Worm (Caenorhabditis elegans) whole organism, L4 larva: ENCODE data around the gene clec-171.

Experiments
- R02D3.7 ChIP-seq: fragments of 150-350 bp; sonication (generic microtip); optimal IDR thresholded peaks from 3 replicates; lab custom pipeline; 2014; ENCODE audit warnings: missing biosample characterization, missing genetic modification characterization
- Y48G9A.11 ChIP-seq: fragments of 200-800 bp; sonication (Bioruptor generic); IDR thresholded peaks from 2 replicates; pipeline ENCODE4 v1.3.6; 2022; ENCODE audit warnings: missing genetic modification reagents, missing genetic modification characterization, missing compliant biosample characterization
- ZK337.2 ChIP-seq: fragments of 200-800 bp; sonication (Bioruptor generic); IDR thresholded peaks from 2 replicates; pipeline ENCODE4 v1.3.6; 2022; ENCODE audit warnings: missing genetic modification reagents, missing genetic modification characterization, missing compliant biosample characterization
- ZK546.5 ChIP-seq, 2 experiments: sonication (generic microtip); optimal IDR thresholded peaks; 2 replicates each; lab custom pipeline; 2017; ENCODE audit warnings: missing biosample characterization in 2 of 2, missing genetic modification characterization in 2 of 2
- aha-1 ChIP-seq: fragments of 150-350 bp; peaks from one replicate; lab custom pipeline; 2014; ENCODE audit warnings: missing biosample characterization, missing genetic modification characterization
- ceh-20 ChIP-seq: fragments of 200-800 bp; sonication (Bioruptor generic); IDR thresholded peaks from 2 replicates; pipeline ENCODE4 v1.3.6; 2022; ENCODE audit warnings: missing genetic modification reagents, missing genetic modification characterization, missing compliant biosample characterization
- ceh-62 ChIP-seq: sonication (generic microtip); optimal IDR thresholded peaks from 2 replicates; lab custom pipeline; 2017; ENCODE audit warnings: missing biosample characterization, missing genetic modification characterization
- ceh-82 ChIP-seq: sonication (generic microtip); optimal IDR thresholded peaks from 2 replicates; lab custom pipeline; 2017; ENCODE audit warnings: missing biosample characterization, missing genetic modification characterization
- ces-1 ChIP-seq: fragments of 150-350 bp; sonication (generic microtip); optimal IDR thresholded peaks from 4 replicates; lab custom pipeline; 2014; ENCODE audit warnings: missing biosample characterization, missing genetic modification reagents, missing genetic modification characterization
- ctbp-1 ChIP-seq: fragments of 200-800 bp; sonication (Bioruptor generic); IDR thresholded peaks from 2 replicates; pipeline ENCODE4 v1.3.6; 2022; ENCODE audit warnings: missing genetic modification reagents, missing genetic modification characterization, missing compliant biosample characterization
- daf-12 ChIP-seq: fragments of 150-350 bp; optimal IDR thresholded peaks from 2 replicates; lab custom pipeline; 2014; ENCODE audit warnings: missing biosample characterization, missing genetic modification reagents, missing genetic modification characterization
- daf-16 ChIP-seq, 3 experiments: sonication (generic microtip); optimal IDR thresholded peaks; 2 replicates each; lab custom pipeline; 2016 to 2017; ENCODE audit warnings: missing genetic modification characterization in 3 of 3, missing genetic modification reagents in 3 of 3, mild to moderate bottlenecking in 2 of 3, missing compliant biosample characterization in 2 of 3, missing biosample characterization in 1 of 3, moderate library complexity in 1 of 3
- dmd-6 ChIP-seq: fragments of 200-800 bp; sonication (Bioruptor generic); IDR thresholded peaks from 2 replicates; pipeline ENCODE4 v1.3.6; 2022; ENCODE audit warnings: missing genetic modification reagents, missing genetic modification characterization, missing compliant biosample characterization
- dmd-9 ChIP-seq: fragments of 200-800 bp; sonication (Bioruptor generic); IDR thresholded peaks from 2 replicates; pipeline ENCODE4 v1.3.6; 2022; ENCODE audit warnings: missing genetic modification reagents, missing genetic modification characterization, missing compliant biosample characterization
- duxl-1 ChIP-seq: sonication (generic microtip); optimal IDR thresholded peaks from 2 replicates; lab custom pipeline; 2016; ENCODE audit warnings: mild to moderate bottlenecking, missing genetic modification characterization, moderate library complexity, missing compliant biosample characterization; ENCODE audit not compliant: poor library complexity
- dve-1 ChIP-seq: sonication (generic microtip); optimal IDR thresholded peaks from 2 replicates; lab custom pipeline; 2017; ENCODE audit warnings: antibody characterized with exemption, mild to moderate bottlenecking, missing genetic modification characterization, missing compliant biosample characterization; ENCODE audit not compliant: insufficient read depth
- hlh-11 ChIP-seq: fragments of 200-800 bp; sonication (Bioruptor generic); optimal IDR thresholded peaks from 2 replicates; lab custom pipeline; 2018; ENCODE audit warnings: mild to moderate bottlenecking, missing genetic modification characterization, missing compliant biosample characterization
- hlh-30 ChIP-seq: sonication (generic microtip); optimal IDR thresholded peaks from 2 replicates; lab custom pipeline; 2017; ENCODE audit warnings: antibody characterized with exemption, mild to moderate bottlenecking, missing genetic modification characterization, missing compliant biosample characterization; ENCODE audit not compliant: insufficient read depth
- hmg-1.1 ChIP-seq: fragments of 200-800 bp; sonication (Bioruptor generic); IDR thresholded peaks from 2 replicates; pipeline ENCODE4 v1.3.6; 2022; ENCODE audit warnings: missing genetic modification reagents, missing genetic modification characterization, missing compliant biosample characterization
- jun-1 ChIP-seq: fragments of 150-350 bp; optimal IDR thresholded peaks from 2 replicates; lab custom pipeline; 2014; ENCODE audit warnings: missing biosample characterization, missing genetic modification reagents, missing genetic modification characterization
- lin-1 ChIP-seq: fragments of 200-800 bp; sonication (Bioruptor generic); IDR thresholded peaks from 2 replicates; pipeline ENCODE4 v1.3.6; 2022; ENCODE audit warnings: missing genetic modification reagents, missing genetic modification characterization, missing compliant biosample characterization
- lin-13 ChIP-seq: fragments of 150-350 bp; optimal IDR thresholded peaks from 2 replicates; lab custom pipeline; 2014; ENCODE audit warnings: missing biosample characterization, missing genetic modification reagents, missing genetic modification characterization
- lsy-2 ChIP-seq, 2 experiments: fragments of 150-350 bp in 1 of 2; sonication (generic microtip) in 1 of 2; optimal IDR thresholded peaks; 2 replicates each; lab custom pipeline; 2014 to 2017; ENCODE audit warnings: missing biosample characterization in 2 of 2, missing genetic modification characterization in 2 of 2
- madf-5 ChIP-seq, 2 experiments: fragments of 200-800 bp; sonication (Bioruptor generic); IDR thresholded peaks; 2 replicates each; pipeline ENCODE4 v1.3.6; 2022; ENCODE audit warnings: missing compliant biosample characterization in 2 of 2, missing genetic modification characterization in 2 of 2
- mdl-1 ChIP-seq, 2 experiments: fragments of 150-350 bp in 1 of 2; sonication (generic microtip) in 1 of 2; optimal IDR thresholded peaks; 2 replicates each; lab custom pipeline; 2014 to 2017; ENCODE audit warnings: missing biosample characterization in 2 of 2, missing genetic modification characterization in 2 of 2
- mep-1 ChIP-seq: fragments of 150-350 bp; sonication (generic microtip); optimal IDR thresholded peaks from 3 replicates; lab custom pipeline; 2014; ENCODE audit warnings: missing biosample characterization, missing genetic modification characterization
- mes-2 ChIP-seq: sonication (generic microtip); optimal IDR thresholded peaks from 2 replicates; lab custom pipeline; 2016; ENCODE audit warnings: missing genotype, mild to moderate bottlenecking, missing genetic modification characterization, missing compliant biosample characterization; ENCODE audit not compliant: poor library complexity, severe bottlenecking
- mxl-2 ChIP-seq: fragments of 200-800 bp; sonication (Bioruptor generic); conservative IDR thresholded peaks from 2 replicates; pipeline ENCODE4 v1.3.6; 2022; ENCODE audit warnings: missing genetic modification reagents, missing genetic modification characterization, missing compliant biosample characterization
- mxl-3 ChIP-seq: fragments of 200-800 bp; sonication (Bioruptor generic); optimal IDR thresholded peaks from 2 replicates; lab custom pipeline; 2018; ENCODE audit warnings: mild to moderate bottlenecking, missing genetic modification characterization, missing compliant biosample characterization
- nhr-102 ChIP-seq: sonication (generic microtip); optimal IDR thresholded peaks from 2 replicates; lab custom pipeline; 2016; ENCODE audit warnings: mild to moderate bottlenecking, missing genetic modification characterization, moderate library complexity, missing compliant biosample characterization
- nhr-11 ChIP-seq: fragments of 150-350 bp; optimal IDR thresholded peaks from 2 replicates; lab custom pipeline; 2014; ENCODE audit warnings: missing biosample characterization, missing genetic modification characterization
- nhr-111 ChIP-seq: fragments of 200-800 bp; sonication (Bioruptor generic); optimal IDR thresholded peaks from 2 replicates; lab custom pipeline; 2018; ENCODE audit warnings: mild to moderate bottlenecking, missing genetic modification characterization, missing compliant biosample characterization
- nhr-237 ChIP-seq: sonication (generic microtip); optimal IDR thresholded peaks from 2 replicates; lab custom pipeline; 2017; ENCODE audit warnings: missing biosample characterization, missing genetic modification characterization
- nhr-28 ChIP-seq: fragments of 150-350 bp; optimal IDR thresholded peaks from 2 replicates; lab custom pipeline; 2014; ENCODE audit warnings: missing biosample characterization, missing genetic modification characterization
- nhr-42 ChIP-seq: fragments of 200-800 bp; sonication (Bioruptor generic); IDR thresholded peaks from 2 replicates; pipeline ENCODE4 v1.3.6; 2022; ENCODE audit warnings: missing genetic modification characterization, missing compliant biosample characterization
- nhr-76 ChIP-seq: fragments of 150-350 bp; optimal IDR thresholded peaks from 2 replicates; lab custom pipeline; 2014; ENCODE audit warnings: missing biosample characterization, missing genetic modification characterization
- nhr-77 ChIP-seq: fragments of 150-350 bp; optimal IDR thresholded peaks from 2 replicates; lab custom pipeline; 2014; ENCODE audit warnings: missing biosample characterization, missing genetic modification characterization
- rbr-2 ChIP-seq: sonication (generic microtip); optimal IDR thresholded peaks from 2 replicates; lab custom pipeline; 2016; ENCODE audit warnings: missing genotype, missing genetic modification characterization, missing compliant biosample characterization
- sdz-12 ChIP-seq: fragments of 200-800 bp; sonication (Bioruptor generic); optimal IDR thresholded peaks from 2 replicates; lab custom pipeline; 2018; ENCODE audit warnings: mild to moderate bottlenecking, missing genetic modification characterization, missing compliant biosample characterization
- snpc-4 ChIP-seq: fragments of 150-350 bp; optimal IDR thresholded peaks from 2 replicates; lab custom pipeline; 2014; ENCODE audit warnings: missing biosample characterization, missing genetic modification characterization
- spr-1 ChIP-seq: sonication (generic microtip); optimal IDR thresholded peaks from 2 replicates; lab custom pipeline; 2016; ENCODE audit warnings: mild to moderate bottlenecking, missing genetic modification characterization, missing compliant biosample characterization
- tra-1 ChIP-seq: fragments of 200-800 bp; sonication (Bioruptor generic); IDR thresholded peaks from 2 replicates; pipeline ENCODE4 v1.3.6; 2022; ENCODE audit warnings: missing genetic modification reagents, missing genetic modification characterization, missing compliant biosample characterization
- zfp-2 ChIP-seq: sonication (generic microtip); optimal IDR thresholded peaks from 2 replicates; lab custom pipeline; 2016; ENCODE audit warnings: mild to moderate bottlenecking, missing genetic modification characterization, missing compliant biosample characterization
- zfp-3 ChIP-seq: fragments of 200-800 bp; sonication (Bioruptor generic); conservative IDR thresholded peaks from 2 replicates; pipeline ENCODE4 v1.3.6; 2022; ENCODE audit warnings: missing genetic modification reagents, missing genetic modification characterization, missing compliant biosample characterization
- zip-11 ChIP-seq: fragments of 200-800 bp; sonication (Bioruptor generic); IDR thresholded peaks from 2 replicates; pipeline ENCODE4 v1.3.6; 2022; ENCODE audit warnings: missing genetic modification characterization, missing compliant biosample characterization

The clec-171 gene

ce11 chrIV:1389599-1389998, 37.6 kb downstream of the clec-171 start (continued):
- TF ChIP-seq hlh-11 (tag; lab: Kevin White, UChicago) = peak; percentile 39
- TF ChIP-seq nhr-111 (GFP tag; lab: Kevin White, UChicago) = no peak
- TF ChIP-seq dve-1 (tag; lab: Kevin White, UChicago) = peak; percentile 32
- TF ChIP-seq daf-12 (tag; lab: Kevin White, UChicago) = no peak
- TF ChIP-seq nhr-76 (tag; lab: Kevin White, UChicago) = no peak
- TF ChIP-seq ceh-20 (GFP tag; lab: Robert Waterston, UW) = no peak
- TF ChIP-seq dmd-6 (GFP tag; lab: Robert Waterston, UW) = peak; percentile 43; the same call in 1 of the 2 replicates

ce11 chrIV:1389021-1389420, 38.2 kb downstream of the clec-171 start:
- peak in 1 of 2 experiments; percentile 6 for TF ChIP-seq mdl-1 (tag; optimal IDR thresholded peaks at IDR 0.05; lab: Kevin White, UChicago)
- TF ChIP-seq hlh-30 (tag; lab: Kevin White, UChicago) = peak; percentile 47
- TF ChIP-seq ceh-62 (tag; lab: Kevin White, UChicago) = no peak
- no peak for TF ChIP-seq zfp-2 (tag; lab: Kevin White, UChicago)
- TF ChIP-seq nhr-28 (tag; lab: Kevin White, UChicago) = peak; percentile 21
- no peak for TF ChIP-seq nhr-11 (tag; lab: Kevin White, UChicago)

- TF ChIP-seq hlh-30 (tag; lab: Kevin White, UChicago) (peak; percentile 59), rbr-2 (tag; lab: Kevin White, UChicago) (peak; percentile 48), ZK337.2 (peak; percentile 38; the same call in 1 of the 2 replicates), Y48G9A.11 (GFP tag; lab: Robert Waterston, UW) (peak; percentile 66), aha-1 (tag; lab: Kevin White, UChicago) (peak; percentile 5), dmd-9 (GFP tag; lab: Robert Waterston, UW) (no peak), zip-11 (GFP tag; lab: Robert Waterston, UW) (peak; percentile 8; the same call in 1 of the 2 replicates), snpc-4 (no peak), lin-13 (GFP tag; lab: Kevin White, UChicago) (peak; percentile 33), duxl-1 (tag; lab: Kevin White, UChicago) (peak; percentile 54), hmg-1.1 (GFP tag; lab: Robert Waterston, UW) (peak; percentile 83), ctbp-1 (GFP tag; lab: Robert Waterston, UW) (peak; percentile 48; the same call in 1 of the 2 replicates), R02D3.7 (tag; lab: Kevin White, UChicago) (no peak), ceh-82 (no peak), mdl-1 (tag; optimal IDR thresholded peaks at IDR 0.05; lab: Kevin White, UChicago) (peak in 1 of 2 experiments; percentile 55), nhr-102 (peak; percentile 36), lsy-2 (tag; optimal IDR thresholded peaks at IDR 0.05; lab: Kevin White, UChicago) (peak in 1 of 2 experiments; percentile 29), nhr-42 (GFP tag; lab: Robert Waterston, UW) (peak; percentile 65; the same call in 1 of the 2 replicates), ceh-20 (GFP tag; lab: Robert Waterston, UW) (no peak), lin-1 (GFP tag; lab: Robert Waterston, UW) (0 out of 2 replicates have a peak, but pooled peaks have one; percentile 23), madf-5 (GFP tag; IDR thresholded peaks at IDR 0.05; lab: Robert Waterston, UW) (peak; percentile 61 to 81; a peak in 2 of 4 replicates), ces-1 (GFP tag; lab: Kevin White, UChicago) (no peak), mxl-2 (no peak), mxl-3 (GFP tag; lab: Kevin White, UChicago) (peak; percentile 39), sdz-12 (GFP tag; lab: Kevin White, UChicago) (peak; percentile 62), mep-1 (tag; lab: Kevin White, UChicago) (peak; percentile 69), daf-16 (GFP tag; optimal IDR thresholded peaks at IDR 0.05; lab: Kevin White, UChicago) (peak in 1 of 2 experiments; percentile 13), daf-16 (tag; optimal IDR thresholded peaks at IDR 0.05; lab: Kevin White, UChicago) (peak; percentile 4), nhr-237 (no peak), tra-1 (GFP tag; lab: Robert Waterston, UW) (peak; percentile 79), zfp-3 (GFP tag; lab: Robert Waterston, UW) (peak; percentile 57; the same call in 1 of the 2 replicates), zfp-2 (tag; lab: Kevin White, UChicago) (no peak), nhr-28 (tag; lab: Kevin White, UChicago) (peak; percentile 34), jun-1 (tag; lab: Kevin White, UChicago) (no peak), nhr-77 (tag; lab: Kevin White, UChicago) (peak; percentile 5), nhr-111 (GFP tag; lab: Kevin White, UChicago) (no peak), ZK546.5 (tag; optimal IDR thresholded peaks at IDR 0.05; lab: Kevin White, UChicago) (no peak), mes-2 (peak; percentile 56), spr-1 (tag; lab: Kevin White, UChicago) (peak; percentile 5)
Observed at ce11 chrIV:1388079-1388478, 39.1 kb downstream of the clec-171 start.
